Worm (Caenorhabditis elegans) whole organism, L3 larva: ENCODE results near the gene C17C3.1.

Source experiments
- R02D3.7 ChIP-seq: fragments of 150-350 bp; optimal IDR thresholded peaks from 2 replicates; lab custom pipeline; 2014; ENCODE audit warnings: missing biosample characterization, missing genetic modification characterization
- ZK546.5 ChIP-seq: sonication (generic microtip); optimal IDR thresholded peaks from 2 replicates; lab custom pipeline; 2017; ENCODE audit warnings: missing biosample characterization, missing genetic modification characterization
- aly-2 ChIP-seq: fragments of 150-350 bp; optimal IDR thresholded peaks from 2 replicates; lab custom pipeline; 2014; ENCODE audit warnings: missing biosample characterization, missing genetic modification characterization
- ceh-28 ChIP-seq: fragments of 150-350 bp; optimal IDR thresholded peaks from 2 replicates; lab custom pipeline; 2014; ENCODE audit warnings: missing biosample characterization, missing genetic modification reagents, missing genetic modification characterization
- ceh-82 ChIP-seq: fragments of 150-350 bp; optimal IDR thresholded peaks from 2 replicates; lab custom pipeline; 2014; ENCODE audit warnings: missing biosample characterization, missing genetic modification characterization
- ceh-9 ChIP-seq: sonication (generic microtip); optimal IDR thresholded peaks from 2 replicates; lab custom pipeline; 2018; ENCODE audit warnings: missing biosample characterization, missing genetic modification characterization
- daf-12 ChIP-seq: fragments of 150-350 bp; optimal IDR thresholded peaks from 2 replicates; lab custom pipeline; 2014; ENCODE audit warnings: missing biosample characterization, missing genetic modification reagents, missing genetic modification characterization
- elt-1 ChIP-seq: fragments of 150-350 bp; optimal IDR thresholded peaks from 2 replicates; lab custom pipeline; 2014; ENCODE audit warnings: missing biosample characterization, missing genetic modification characterization
- elt-2 ChIP-seq: sonication (generic microtip); optimal IDR thresholded peaks from 2 replicates; lab custom pipeline; 2016; ENCODE audit warnings: missing genetic modification reagents, mild to moderate bottlenecking, missing genetic modification characterization, missing compliant biosample characterization
- elt-3 ChIP-seq, 3 experiments: fragments of 150-350 bp in 1 of 3; sonication (generic microtip) in 2 of 3; optimal IDR thresholded peaks; 2 replicates in 2 of 3; 4 replicates in 1 of 3; lab custom pipeline; 2014 to 2017; ENCODE audit warnings: missing biosample characterization in 3 of 3, missing genetic modification characterization in 3 of 3
- eor-1 ChIP-seq, 2 experiments: fragments of 150-350 bp; optimal IDR thresholded peaks; 2 replicates each; lab custom pipeline; 2014 to 2018; ENCODE audit warnings: missing biosample characterization in 2 of 2, missing genetic modification characterization in 2 of 2
- fkh-2 ChIP-seq: fragments of 150-350 bp; optimal IDR thresholded peaks from 2 replicates; lab custom pipeline; 2014; ENCODE audit warnings: missing biosample characterization, missing genetic modification reagents, missing genetic modification characterization
- fos-1 ChIP-seq: fragments of 150-350 bp; optimal IDR thresholded peaks from 2 replicates; lab custom pipeline; 2014; ENCODE audit warnings: missing biosample characterization, missing genetic modification characterization
- lin-15B ChIP-seq: fragments of 150-350 bp; optimal IDR thresholded peaks from 2 replicates; lab custom pipeline; 2014; ENCODE audit warnings: missing biosample characterization, missing genetic modification characterization
- lin-39 ChIP-seq: fragments of 150-350 bp; optimal IDR thresholded peaks from 2 replicates; lab custom pipeline; 2018; ENCODE audit warnings: missing biosample characterization, missing genetic modification reagents, missing genetic modification characterization
- lsy-12 ChIP-seq: sonication (generic microtip); optimal IDR thresholded peaks from 2 replicates; lab custom pipeline; 2016; ENCODE audit warnings: mild to moderate bottlenecking, missing genetic modification characterization, missing compliant biosample characterization
- mdl-1 ChIP-seq: fragments of 150-350 bp; optimal IDR thresholded peaks from 2 replicates; lab custom pipeline; 2014; ENCODE audit warnings: missing biosample characterization, missing genetic modification characterization
- nfya-1 ChIP-seq: sonication (generic microtip); optimal IDR thresholded peaks from 2 replicates; lab custom pipeline; 2017; ENCODE audit warnings: missing genetic modification characterization, mild to moderate bottlenecking, missing compliant biosample characterization, antibody characterized with exemption, moderate library complexity; ENCODE audit not compliant: insufficient read depth
- nhr-11 ChIP-seq: fragments of 150-350 bp; optimal IDR thresholded peaks from 2 replicates; lab custom pipeline; 2014; ENCODE audit warnings: missing biosample characterization, missing genetic modification characterization
- nhr-12 ChIP-seq: fragments of 150-350 bp; optimal IDR thresholded peaks from 2 replicates; lab custom pipeline; 2014; ENCODE audit warnings: missing biosample characterization, missing genetic modification characterization
- nhr-23 ChIP-seq: fragments of 150-350 bp; optimal IDR thresholded peaks from 2 replicates; lab custom pipeline; 2014; ENCODE audit warnings: missing biosample characterization, missing genetic modification reagents, missing genetic modification characterization
- nhr-237 ChIP-seq: fragments of 150-350 bp; optimal IDR thresholded peaks from 2 replicates; lab custom pipeline; 2014; ENCODE audit warnings: missing biosample characterization, missing genetic modification characterization
- nhr-25 ChIP-seq: sonication (generic microtip); optimal IDR thresholded peaks from 2 replicates; lab custom pipeline; 2017; ENCODE audit warnings: missing biosample characterization, missing genetic modification characterization
- nhr-28 ChIP-seq: fragments of 150-350 bp; optimal IDR thresholded peaks from 2 replicates; lab custom pipeline; 2014; ENCODE audit warnings: missing biosample characterization, missing genetic modification characterization
- nhr-43 ChIP-seq: sonication (generic microtip); optimal IDR thresholded peaks from 2 replicates; lab custom pipeline; 2016; ENCODE audit warnings: mild to moderate bottlenecking, missing genetic modification characterization, missing compliant biosample characterization; ENCODE audit not compliant: poor library complexity, severe bottlenecking
- nhr-76 ChIP-seq: fragments of 150-350 bp; sonication (generic microtip); optimal IDR thresholded peaks from 5 replicates; lab custom pipeline; 2014; ENCODE audit warnings: missing biosample characterization, missing genetic modification characterization
- nhr-77 ChIP-seq: fragments of 150-350 bp; optimal IDR thresholded peaks from 2 replicates; lab custom pipeline; 2014; ENCODE audit warnings: missing biosample characterization, missing genetic modification characterization
- pqm-1 ChIP-seq: fragments of 150-350 bp; optimal IDR thresholded peaks from 2 replicates; lab custom pipeline; 2017; ENCODE audit warnings: missing biosample characterization, missing genetic modification characterization, inconsistent platforms
- sea-2 ChIP-seq: fragments of 150-350 bp; sonication (generic microtip); optimal IDR thresholded peaks from 4 replicates; lab custom pipeline; 2014; ENCODE audit warnings: missing biosample characterization, missing genetic modification reagents, missing genetic modification characterization
- tbx-2 ChIP-seq: sonication (generic microtip); optimal IDR thresholded peaks from 2 replicates; lab custom pipeline; 2016; ENCODE audit warnings: mild to moderate bottlenecking, missing genetic modification characterization, missing compliant biosample characterization
- unc-39 ChIP-seq: sonication (generic microtip); optimal IDR thresholded peaks from 4 replicates; lab custom pipeline; 2017; ENCODE audit warnings: missing biosample characterization, missing genetic modification characterization
- unc-62 ChIP-seq: fragments of 150-350 bp; sonication (generic microtip); optimal IDR thresholded peaks from 4 replicates; lab custom pipeline; 2014; ENCODE audit warnings: missing biosample characterization, missing genetic modification reagents, missing genetic modification characterization
- zag-1 ChIP-seq: fragments of 150-350 bp; optimal IDR thresholded peaks from 2 replicates; lab custom pipeline; 2014; ENCODE audit warnings: missing biosample characterization, missing genetic modification characterization
- ztf-11 ChIP-seq: fragments of 150-350 bp; optimal IDR thresholded peaks from 2 replicates; lab custom pipeline; 2014; ENCODE audit warnings: missing biosample characterization, missing genetic modification characterization

C17C3.1 gene

DNA sequence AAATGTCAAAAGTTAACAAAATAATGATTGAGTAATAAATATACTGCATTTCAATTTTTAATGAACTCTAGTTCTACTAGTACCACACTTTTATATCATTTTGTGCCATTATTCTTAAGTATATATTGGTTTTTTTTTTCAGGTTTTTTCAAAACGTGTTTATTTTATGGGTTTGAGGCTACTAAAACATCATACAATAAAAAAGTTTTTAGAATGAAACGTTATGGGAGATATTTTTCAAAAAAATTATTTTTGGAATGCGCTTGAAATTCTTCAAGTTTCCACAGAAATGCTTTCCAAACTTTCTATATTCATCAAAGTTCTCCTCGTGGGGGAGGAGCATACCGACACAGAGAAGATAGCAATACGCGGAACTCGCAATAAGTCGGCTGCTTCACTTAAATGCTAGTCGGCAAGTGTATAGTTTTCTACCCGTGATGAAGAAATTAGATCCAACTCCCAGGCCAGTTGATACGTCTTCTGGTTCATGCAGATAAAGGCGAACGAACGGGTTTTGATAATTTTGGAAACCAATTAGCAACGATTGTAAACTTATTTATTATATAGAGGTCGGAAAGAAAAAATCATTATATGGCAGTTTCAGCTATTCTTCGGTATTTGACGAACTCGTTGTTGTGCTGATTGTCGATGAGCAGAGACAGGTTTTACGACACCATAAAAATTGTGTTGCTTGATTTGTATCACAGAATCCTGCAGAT lies 29.1 kb downstream of the C17C3.1 start, which contains the start of gene C17G10.10 (continued):
- no peak for TF ChIP-seq eor-1 (tag; optimal IDR thresholded peaks at IDR 0.05; lab: Kevin White, UChicago)
- TF ChIP-seq fos-1 (tag; lab: Kevin White, UChicago), result no peak
- no peak for TF ChIP-seq sea-2 (GFP tag; lab: Kevin White, UChicago)

DNA sequence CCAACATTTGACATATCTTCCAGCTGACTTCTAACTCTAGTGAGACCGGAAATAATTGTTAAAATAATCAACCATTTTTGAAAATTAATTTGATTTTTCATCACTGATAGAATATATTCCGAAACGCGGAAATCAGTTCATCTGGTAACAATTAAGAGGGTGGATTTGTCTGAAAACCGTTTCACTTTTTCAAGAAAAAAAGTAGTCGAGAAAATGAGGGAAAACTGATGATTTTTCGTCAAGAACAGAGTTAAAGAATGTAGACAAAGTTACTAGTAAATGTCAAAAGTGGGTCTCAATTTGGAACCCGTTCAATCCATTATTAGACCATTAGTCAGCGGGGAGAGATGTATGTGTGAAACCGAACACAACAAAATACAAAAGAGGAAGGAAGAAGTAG lies 32.8 kb downstream of the C17C3.1 start, which contains the start of gene C17G10.6:
TSS of gene C17G10.6 (minus strand) at position 101 of the 400 bp plus-strand sequence.
- TF ChIP-seq elt-2 (tag; lab: Kevin White, UChicago) (no peak), nhr-12 (no peak), ceh-28 (tag; lab: Kevin White, UChicago) (no peak), lin-15B (tag; lab: Kevin White, UChicago) (no peak), ZK546.5 (tag; lab: Kevin White, UChicago) (no peak), nhr-25 (tag; lab: Kevin White, UChicago) (no peak)

DNA sequence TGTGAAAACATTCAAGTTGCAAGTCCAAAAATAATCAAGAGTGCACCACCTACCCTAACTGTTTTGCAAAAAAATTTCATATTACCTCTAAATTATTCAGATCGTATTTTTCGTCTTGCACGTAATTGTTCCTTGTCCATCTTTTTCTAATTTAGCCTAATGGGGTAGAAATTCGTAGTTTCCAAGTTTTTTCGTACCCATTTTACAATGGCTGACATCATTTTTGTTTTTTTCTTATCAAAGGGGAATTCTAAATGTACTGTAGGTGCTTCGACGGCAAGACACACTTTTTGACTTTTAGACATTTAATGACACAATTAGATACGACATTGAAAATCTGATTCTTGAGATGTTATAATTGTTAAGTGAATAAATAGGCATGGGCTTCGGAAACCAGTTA lies 34.1 kb downstream of the C17C3.1 start:
- TF ChIP-seq eor-1 (tag; optimal IDR thresholded peaks at IDR 0.05; lab: Kevin White, UChicago), result no peak
- no peak for TF ChIP-seq mdl-1 (tag; lab: Kevin White, UChicago)
- TF ChIP-seq zag-1 (tag; lab: Kevin White, UChicago), result no peak

DNA sequence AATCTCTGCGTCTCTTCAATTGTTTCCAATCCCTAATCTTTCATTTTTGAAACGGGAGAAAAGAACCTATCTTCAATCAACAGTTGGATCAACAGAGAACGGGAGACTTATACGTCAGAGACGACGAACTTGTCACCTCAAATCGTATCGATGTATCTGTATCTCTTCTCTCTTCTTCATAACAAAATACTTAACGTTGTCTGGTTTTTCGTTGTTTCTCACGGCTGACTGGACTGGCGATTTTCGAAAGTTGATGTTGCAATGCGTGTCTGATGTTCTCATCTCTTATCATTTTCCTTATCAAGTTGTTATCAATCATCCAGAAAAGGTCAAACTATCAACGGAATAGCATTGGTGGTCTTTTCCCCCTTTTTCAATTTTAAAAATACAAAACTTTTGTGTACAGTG lies 35.2 kb downstream of the C17C3.1 start:
- peak; percentile 5 for TF ChIP-seq lsy-12 (tag; lab: Kevin White, UChicago)
- peak; percentile 94 for TF ChIP-seq nhr-23
- peak; percentile 22 for TF ChIP-seq nhr-77 (tag; lab: Kevin White, UChicago)
- peak; percentile 89 for TF ChIP-seq elt-2 (tag; lab: Kevin White, UChicago)
- TF ChIP-seq nfya-1 (tag; lab: Kevin White, UChicago), result no peak
- no peak for TF ChIP-seq nhr-12
- peak; percentile 39 for TF ChIP-seq tbx-2 (tag; lab: Kevin White, UChicago)
- peak; percentile 93 to 96 (median 93) for TF ChIP-seq elt-3 (tag; optimal IDR thresholded peaks at IDR 0.05; lab: Kevin White, UChicago)
- TF ChIP-seq aly-2, result no peak
- peak; percentile 72 for TF ChIP-seq elt-1
- TF ChIP-seq R02D3.7 (tag; lab: Kevin White, UChicago), result peak; percentile 40
- TF ChIP-seq nhr-43 (tag; lab: Kevin White, UChicago), result peak; percentile 90
- no peak for TF ChIP-seq nhr-237
- TF ChIP-seq unc-62, result peak; percentile 93
- TF ChIP-seq nhr-25 (tag; lab: Kevin White, UChicago), result peak; percentile 85
- no peak for TF ChIP-seq lin-39
- peak; percentile 23 for TF ChIP-seq mdl-1 (tag; lab: Kevin White, UChicago)
- TF ChIP-seq lin-15B (tag; lab: Kevin White, UChicago), result no peak
- TF ChIP-seq ztf-11 (tag; lab: Kevin White, UChicago), result no peak
- TF ChIP-seq nhr-11 (tag; lab: Kevin White, UChicago), result no peak
- no peak for TF ChIP-seq ceh-9 (tag; lab: Kevin White, UChicago)
- no peak for TF ChIP-seq daf-12
- TF ChIP-seq nhr-76 (tag; lab: Kevin White, UChicago), result peak; percentile 48
- TF ChIP-seq ceh-28 (tag; lab: Kevin White, UChicago), result peak; percentile 80
- no peak for TF ChIP-seq pqm-1 (tag; lab: Kevin White, UChicago)
- no peak for TF ChIP-seq fkh-2 (tag; lab: Kevin White, UChicago)
- TF ChIP-seq, all 47 proteins: peak for 14

DNA sequence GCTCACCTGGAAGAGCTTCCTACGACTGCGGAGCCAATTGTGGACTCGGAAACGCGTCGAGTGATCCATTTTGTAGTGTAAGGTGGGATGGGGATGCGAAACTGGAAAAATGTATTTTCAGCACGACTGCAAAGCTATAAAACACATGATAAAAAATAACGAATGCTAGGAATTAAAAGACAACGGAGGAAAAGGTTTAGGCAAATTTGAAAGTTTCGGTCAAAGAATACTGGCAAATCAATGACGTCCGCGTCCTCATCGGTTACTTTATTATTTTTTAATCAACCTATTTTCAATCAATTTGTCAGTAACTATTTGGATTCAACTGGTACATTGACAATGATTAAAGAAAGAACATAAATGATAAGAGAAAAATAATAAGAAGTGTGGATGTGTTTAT lies 37.4 kb downstream of the C17C3.1 start, which contains the start of gene C17G10.7:
TSS of gene C17G10.7 (minus strand) at position 101 of the 400 bp plus-strand sequence.
- TF ChIP-seq unc-39 (tag; lab: Kevin White, UChicago), result no peak
- TF ChIP-seq ceh-82, result no peak
- no peak for TF ChIP-seq nhr-28 (tag; lab: Kevin White, UChicago)
- no peak for TF ChIP-seq lsy-12 (tag; lab: Kevin White, UChicago)
- TF ChIP-seq unc-62, result no peak
- TF ChIP-seq nhr-12, result no peak
